Fruit fly (Drosophila melanogaster) Kc167 (cell line): ENCODE measurements around the gene CG16888.

Source experiments
- Myc ChIP-seq: fragments of >200 bp; optimal IDR thresholded peaks from 2 replicates; lab custom pipeline; 2017; ENCODE audit warnings: missing external identifiers
- Sin3A ChIP-seq: fragments of >200 bp; optimal IDR thresholded peaks from 2 replicates; lab custom pipeline; 2018; ENCODE audit warnings: missing external identifiers
- h ChIP-seq: fragments of >200 bp; optimal IDR thresholded peaks from 3 replicates; lab custom pipeline; 2018; ENCODE audit warnings: missing external identifiers
- insv ChIP-seq: fragments of >200 bp; optimal IDR thresholded peaks from 3 replicates; lab custom pipeline; 2018; ENCODE audit warnings: missing external identifiers
- psq ChIP-seq: fragments of >200 bp; optimal IDR thresholded peaks from 2 replicates; lab custom pipeline; 2017; ENCODE audit warnings: missing external identifiers
- ttk ChIP-seq: sonication (Bioruptor generic); optimal IDR thresholded peaks from 2 replicates; lab custom pipeline; 2017; ENCODE audit warnings: missing external identifiers

dm6 chr2L:13801166-13801565 is 11.9 kb downstream of the CG16888 start:
- TF ChIP-seq psq (lab: Kevin White, UChicago): no peak
- TF ChIP-seq insv: no peak
- no peak for TF ChIP-seq ttk
- no peak for TF ChIP-seq Sin3A (lab: Kevin White, UChicago)
- TF ChIP-seq h: no peak
- TF ChIP-seq Myc (lab: Kevin White, UChicago): no peak
